Worm (Caenorhabditis elegans) whole organism, early embryonic: ENCODE measurements around the gene T13F3.4.

Experiments used
- B0310.2 ChIP-seq: sonication (generic microtip); optimal IDR thresholded peaks from 2 replicates; lab custom pipeline; 2016; ENCODE audit warnings: mild to moderate bottlenecking, missing genetic modification characterization, missing compliant biosample characterization
- ama-1 ChIP-seq: fragments of 150-350 bp; optimal IDR thresholded peaks from 2 replicates; lab custom pipeline; 2014
- ceh-13 ChIP-seq: fragments of 200-800 bp; sonication (Bioruptor generic); optimal IDR thresholded peaks from 2 replicates; lab custom pipeline; 2018; ENCODE audit warnings: mild to moderate bottlenecking, missing genetic modification characterization, missing compliant biosample characterization
- ets-7 ChIP-seq: sonication (generic microtip); optimal IDR thresholded peaks from 2 replicates; lab custom pipeline; 2016; ENCODE audit warnings: missing genotype, missing genetic modification characterization, missing compliant biosample characterization
- scrt-1 ChIP-seq: fragments of 200-800 bp; sonication (Bioruptor generic); IDR thresholded peaks from 2 replicates; pipeline ENCODE4 v1.3.6; 2022; ENCODE audit warnings: missing genetic modification characterization, missing compliant biosample characterization
- tbx-11 ChIP-seq: fragments of 200-800 bp; sonication (Bioruptor generic); IDR thresholded peaks from 2 replicates; pipeline ENCODE4 v1.3.6; 2022; ENCODE audit warnings: missing genetic modification characterization, missing compliant biosample characterization

ce11 chrV:16298669-16299068 is 32.3 kb upstream of the T13F3.4 start, which contains the start of gene srbc-84:
- TF ChIP-seq ceh-13 (GFP tag; lab: Kevin White, UChicago), result no peak
- no peak for TF ChIP-seq scrt-1
- no peak for TF ChIP-seq ama-1
- no peak for TF ChIP-seq ets-7 (tag; lab: Kevin White, UChicago)
- no peak for TF ChIP-seq B0310.2 (tag; lab: Kevin White, UChicago)
- no peak for TF ChIP-seq tbx-11 (GFP tag; lab: Robert Waterston, UW)
